Fruit fly (Drosophila melanogaster) whole organism, embryonic: Measurements from ENCODE around the gene CG6431.
A peak's percentile ranks its signal among the peaks of the same experiment; 100 is the strongest.

Experiments used
- Abd-B ChIP-seq: fragments of 200-800 bp; sonication (Bioruptor generic); optimal IDR thresholded peaks from 2 replicates; lab custom pipeline; 2018; ENCODE audit warnings: missing biosample characterization, mild to moderate bottlenecking, missing genetic modification characterization, moderate library complexity
- Aef1 ChIP-seq: fragments of 200-800 bp; sonication (Bioruptor generic); IDR thresholded peaks from 3 replicates; pipeline ENCODE4 v1.3.6; 2022; ENCODE audit warnings: missing biosample characterization, missing genetic modification characterization
- Blimp-1 ChIP-seq: fragments of 200-800 bp; sonication (Bioruptor generic); optimal IDR thresholded peaks from 3 replicates; lab custom pipeline; 2018; ENCODE audit warnings: missing biosample characterization, missing genetic modification characterization, mild to moderate bottlenecking, moderate library complexity, missing genetic modification reagents
- BtbVII ChIP-seq: fragments of 200-800 bp; sonication (Bioruptor generic); optimal IDR thresholded peaks from 3 replicates; lab custom pipeline; 2017; ENCODE audit warnings: missing biosample characterization, mild to moderate bottlenecking, missing genetic modification characterization
- CG10209 ChIP-seq: fragments of 200-800 bp; sonication (Bioruptor generic); optimal IDR thresholded peaks from 3 replicates; lab custom pipeline; 2017; ENCODE audit warnings: missing biosample characterization, mild to moderate bottlenecking, missing genetic modification characterization, missing genetic modification reagents
- CG10543 ChIP-seq: fragments of 200-800 bp; sonication (Bioruptor generic); optimal IDR thresholded peaks from 3 replicates; lab custom pipeline; 2017; ENCODE audit warnings: missing biosample characterization, mild to moderate bottlenecking, missing genetic modification characterization, moderate library complexity
- CG12219 ChIP-seq: fragments of 200-800 bp; sonication (Bioruptor generic); optimal IDR thresholded peaks from 3 replicates; lab custom pipeline; 2018; ENCODE audit warnings: missing biosample characterization, mild to moderate bottlenecking, missing genetic modification characterization
- CG13287 ChIP-seq: fragments of 200-800 bp; sonication (Bioruptor generic); IDR thresholded peaks from 2 replicates; pipeline ENCODE4 v1.3.6; 2022; ENCODE audit warnings: missing biosample characterization, missing genetic modification characterization; ENCODE audit not compliant: partially characterized antibody
- CG13296 ChIP-seq: fragments of 200-800 bp; sonication (Bioruptor generic); optimal IDR thresholded peaks from 3 replicates; lab custom pipeline; 2018; ENCODE audit warnings: missing biosample characterization, mild to moderate bottlenecking, missing genetic modification characterization
- CG13424 ChIP-seq: fragments of 200-800 bp; sonication (Bioruptor generic); optimal IDR thresholded peaks from 2 replicates; lab custom pipeline; 2019; ENCODE audit warnings: missing biosample characterization, mild to moderate bottlenecking, missing genetic modification characterization, moderate library complexity
- CG13894 ChIP-seq: fragments of 200-800 bp; sonication (Bioruptor generic); optimal IDR thresholded peaks from 3 replicates; lab custom pipeline; 2018; ENCODE audit warnings: missing biosample characterization, mild to moderate bottlenecking, missing genetic modification characterization, moderate library complexity
- CG17186 ChIP-seq: fragments of 200-800 bp; sonication (Bioruptor generic); optimal IDR thresholded peaks from 3 replicates; lab custom pipeline; 2017; ENCODE audit warnings: missing biosample characterization, missing genetic modification reagents, missing genetic modification characterization
- CG17385 ChIP-seq: fragments of 200-800 bp; sonication (Bioruptor generic); optimal IDR thresholded peaks from 3 replicates; lab custom pipeline; 2018; ENCODE audit warnings: missing biosample characterization, mild to moderate bottlenecking, missing genetic modification characterization
- CG17568 ChIP-seq: fragments of 200-800 bp; sonication (Bioruptor generic); optimal IDR thresholded peaks from 2 replicates; lab custom pipeline; 2018; ENCODE audit warnings: missing biosample characterization, mild to moderate bottlenecking, missing genetic modification characterization, moderate library complexity
- CG33557 ChIP-seq: fragments of 200-800 bp; sonication (Bioruptor generic); optimal IDR thresholded peaks from 2 replicates; lab custom pipeline; 2019; ENCODE audit warnings: missing biosample characterization, mild to moderate bottlenecking, missing genetic modification characterization, moderate library complexity
- CG34224 ChIP-seq: fragments of 200-800 bp; sonication (Bioruptor generic); IDR thresholded peaks from 3 replicates; pipeline ENCODE4 v1.3.6; 2022; ENCODE audit warnings: missing biosample characterization, missing genetic modification characterization; ENCODE audit not compliant: partially characterized antibody
- CG3995 ChIP-seq: fragments of 200-800 bp; sonication (Bioruptor generic); optimal IDR thresholded peaks from 3 replicates; lab custom pipeline; 2016; ENCODE audit warnings: missing biosample characterization, missing genetic modification characterization
- CG6765 ChIP-seq: fragments of 200-800 bp; sonication (Bioruptor generic); optimal IDR thresholded peaks from 3 replicates; lab custom pipeline; 2017; ENCODE audit warnings: missing biosample characterization, mild to moderate bottlenecking, missing genetic modification characterization
- CG6791 ChIP-seq: fragments of 200-800 bp; sonication (Bioruptor generic); IDR thresholded peaks from 3 replicates; pipeline ENCODE4 v1.3.6; 2022; ENCODE audit warnings: missing biosample characterization, missing genetic modification characterization; ENCODE audit not compliant: partially characterized antibody
- Chrac-16 ChIP-seq: fragments of 200-800 bp; sonication (Bioruptor generic); optimal IDR thresholded peaks from 3 replicates; lab custom pipeline; 2016; ENCODE audit warnings: missing biosample characterization, missing genetic modification characterization
- D ChIP-seq, 2 experiments: fragments of 200-800 bp in 1 of 2; fragments of >200 bp in 1 of 2; sonication (Bioruptor generic) in 1 of 2; optimal IDR thresholded peaks; 2 replicates in 1 of 2; 3 replicates in 1 of 2; lab custom pipeline; 2017; ENCODE audit warnings: mild to moderate bottlenecking in 1 of 2, missing biosample characterization in 1 of 2, missing genetic modification characterization in 1 of 2, missing genetic modification reagents in 1 of 2
- Dref ChIP-seq: fragments of 200-800 bp; sonication (Bioruptor generic); IDR thresholded peaks from 2 replicates; pipeline ENCODE4 v1.3.6; 2022; ENCODE audit warnings: missing biosample characterization, missing genetic modification characterization
- Ets65A ChIP-seq: fragments of 200-800 bp; sonication (Bioruptor generic); peaks from one replicate; lab custom pipeline; 2016; ENCODE audit warnings: missing biosample characterization, missing genetic modification characterization
- Fer1 ChIP-seq: fragments of 200-800 bp; sonication (Bioruptor generic); optimal IDR thresholded peaks from 2 replicates; lab custom pipeline; 2017; ENCODE audit warnings: missing biosample characterization, mild to moderate bottlenecking, missing genetic modification characterization
- HmgZ ChIP-seq: fragments of 200-800 bp; sonication (Bioruptor generic); optimal IDR thresholded peaks from 2 replicates; lab custom pipeline; 2018; ENCODE audit warnings: missing biosample characterization, mild to moderate bottlenecking, missing genetic modification characterization
- Jarid2 ChIP-seq: fragments of 200-800 bp; sonication (Bioruptor generic); optimal IDR thresholded peaks from 3 replicates; lab custom pipeline; 2017; ENCODE audit warnings: mild to moderate bottlenecking, missing biosample characterization, missing genetic modification reagents, missing genetic modification characterization
- MESR4 ChIP-seq: fragments of 200-800 bp; sonication (Bioruptor generic); optimal IDR thresholded peaks from 2 replicates; lab custom pipeline; 2018; ENCODE audit warnings: missing biosample characterization, mild to moderate bottlenecking, missing genetic modification characterization, moderate library complexity
- Max ChIP-seq: fragments of 200-800 bp; sonication (Bioruptor generic); optimal IDR thresholded peaks from 2 replicates; lab custom pipeline; 2016; ENCODE audit warnings: missing biosample characterization, mild to moderate bottlenecking, missing genetic modification characterization
- Myb ChIP-seq: fragments of 200-800 bp; sonication (Bioruptor generic); optimal IDR thresholded peaks from 2 replicates; lab custom pipeline; 2016; ENCODE audit warnings: missing biosample characterization, missing genetic modification characterization
- ato ChIP-seq: fragments of 200-800 bp; sonication (Bioruptor generic); IDR thresholded peaks from 2 replicates; pipeline ENCODE4 v1.3.6; 2022; ENCODE audit warnings: missing biosample characterization, missing genetic modification characterization; ENCODE audit not compliant: partially characterized antibody
- az2 ChIP-seq: fragments of 200-800 bp; sonication (Bioruptor generic); optimal IDR thresholded peaks from 3 replicates; lab custom pipeline; 2016; ENCODE audit warnings: missing biosample characterization, missing genetic modification characterization
- cas ChIP-seq: fragments of 200-800 bp; sonication (Bioruptor generic); IDR thresholded peaks from 2 replicates; pipeline ENCODE4 v1.3.6; 2022; ENCODE audit warnings: missing biosample characterization, missing genetic modification characterization
- ci ChIP-seq: fragments of 200-800 bp; sonication (Bioruptor generic); IDR thresholded peaks from 3 replicates; pipeline ENCODE4 v1.3.6; 2022; ENCODE audit warnings: missing biosample characterization, missing genetic modification characterization
- dati ChIP-seq: fragments of 200-800 bp; sonication (Bioruptor generic); IDR thresholded peaks from 2 replicates; pipeline ENCODE4 v1.3.6; 2022; ENCODE audit warnings: missing biosample characterization, missing genetic modification characterization
- dmrt11E ChIP-seq: fragments of 200-800 bp; sonication (Bioruptor generic); optimal IDR thresholded peaks from 3 replicates; lab custom pipeline; 2018; ENCODE audit warnings: missing biosample characterization, mild to moderate bottlenecking, missing genetic modification characterization, moderate library complexity
- emc ChIP-seq: fragments of 200-800 bp; sonication (Bioruptor generic); optimal IDR thresholded peaks from 2 replicates; lab custom pipeline; 2016; ENCODE audit warnings: missing biosample characterization, missing genetic modification characterization
- ems ChIP-seq: fragments of 200-800 bp; sonication (Bioruptor generic); optimal IDR thresholded peaks from 3 replicates; lab custom pipeline; 2016; ENCODE audit warnings: missing biosample characterization, missing genetic modification characterization
- esg ChIP-seq: fragments of 200-800 bp; sonication (Bioruptor generic); conservative IDR thresholded peaks from 2 replicates; pipeline ENCODE4 v1.3.6; 2022; ENCODE audit warnings: missing biosample characterization, missing genetic modification characterization
- gcm2 ChIP-seq: fragments of 200-800 bp; sonication (Bioruptor generic); optimal IDR thresholded peaks from 2 replicates; lab custom pipeline; 2016; ENCODE audit warnings: missing biosample characterization, missing genetic modification characterization
- gfzf ChIP-seq: fragments of 200-800 bp; sonication (Bioruptor generic); optimal IDR thresholded peaks from 2 replicates; lab custom pipeline; 2016; ENCODE audit warnings: missing biosample characterization, mild to moderate bottlenecking, missing genetic modification characterization, moderate library complexity
- h ChIP-seq: fragments of >200 bp; optimal IDR thresholded peaks from 2 replicates; lab custom pipeline; 2017
- hbn ChIP-seq: fragments of 200-800 bp; sonication (Bioruptor generic); IDR thresholded peaks from 2 replicates; pipeline ENCODE4 v1.3.6; 2022; ENCODE audit warnings: missing biosample characterization, missing genetic modification characterization; ENCODE audit not compliant: partially characterized antibody
- ken ChIP-seq: fragments of 200-800 bp; sonication (Bioruptor generic); IDR thresholded peaks from 3 replicates; pipeline ENCODE4 v1.3.6; 2022; ENCODE audit warnings: missing biosample characterization, missing genetic modification characterization
- lmd ChIP-seq: fragments of 200-800 bp; sonication (Bioruptor generic); IDR thresholded peaks from 2 replicates; pipeline ENCODE4 v1.3.6; 2022; ENCODE audit warnings: missing biosample characterization, missing genetic modification characterization
- odd ChIP-seq: fragments of 200-800 bp; sonication (Bioruptor generic); optimal IDR thresholded peaks from 2 replicates; lab custom pipeline; 2017; ENCODE audit warnings: missing biosample characterization, mild to moderate bottlenecking, missing genetic modification characterization
- pros ChIP-seq: fragments of 200-800 bp; sonication (Bioruptor generic); optimal IDR thresholded peaks from 3 replicates; lab custom pipeline; 2019; ENCODE audit warnings: missing biosample characterization, mild to moderate bottlenecking, missing genetic modification characterization, moderate library complexity
- scrt ChIP-seq: fragments of 200-800 bp; sonication (Bioruptor generic); optimal IDR thresholded peaks from 2 replicates; lab custom pipeline; 2018; ENCODE audit warnings: missing biosample characterization, mild to moderate bottlenecking, missing genetic modification characterization, moderate library complexity
- stwl ChIP-seq: fragments of 200-800 bp; sonication (Bioruptor generic); optimal IDR thresholded peaks from 3 replicates; lab custom pipeline; 2018; ENCODE audit warnings: missing biosample characterization, mild to moderate bottlenecking, missing genetic modification characterization, moderate library complexity
- wor ChIP-seq: fragments of 200-800 bp; sonication (Bioruptor generic); IDR thresholded peaks from 2 replicates; pipeline ENCODE4 v1.3.6; 2022; ENCODE audit warnings: missing biosample characterization, missing genetic modification characterization
- zen ChIP-seq: fragments of 200-800 bp; sonication (Bioruptor generic); optimal IDR thresholded peaks from 3 replicates; lab custom pipeline; 2018; ENCODE audit warnings: missing biosample characterization, mild to moderate bottlenecking, missing genetic modification characterization, moderate library complexity
- zfh1 ChIP-seq: fragments of 200-800 bp; sonication (Bioruptor generic); IDR thresholded peaks from 3 replicates; pipeline ENCODE4 v1.3.6; 2022; ENCODE audit warnings: missing biosample characterization, missing genetic modification characterization

CG6431 gene

dm6 chr2L:10743714-10744113 is 19.7 kb downstream of the CG6431 start, which contains the start of gene CG6729 (continued):
- TF ChIP-seq CG6791 (GFP tag; lab: Robert Waterston, UW) = peak; percentile 80
- no peak for TF ChIP-seq CG13424 (tag; lab: Kevin White, UChicago)
- no peak for TF ChIP-seq ato
- no peak for TF ChIP-seq CG17568 (GFP tag; lab: Kevin White, UChicago)
- TF ChIP-seq CG34224 (GFP tag; lab: Robert Waterston, UW) = peak; percentile 78
- no peak for TF ChIP-seq lmd (GFP tag; lab: Robert Waterston, UW)
- TF ChIP-seq CG13296 = no peak
- TF ChIP-seq CG12219 (GFP tag; lab: Kevin White, UChicago) = no peak
- TF ChIP-seq cas = no peak
- peak; percentile 32 for TF ChIP-seq HmgZ (tag; lab: Kevin White, UChicago)
- no peak for TF ChIP-seq CG17186 (GFP tag; lab: Kevin White, UChicago)
- TF ChIP-seq Chrac-16 (GFP tag; lab: Kevin White, UChicago) = no peak
- TF ChIP-seq pros (GFP tag; lab: Kevin White, UChicago) = no peak
- TF ChIP-seq CG33557 (GFP tag; lab: Kevin White, UChicago) = no peak
- TF ChIP-seq dati (GFP tag; lab: Robert Waterston, UW) = no peak
- peak; percentile 81 for TF ChIP-seq hbn (GFP tag; lab: Robert Waterston, UW)
- no peak for TF ChIP-seq Max (GFP tag; lab: Kevin White, UChicago)
- TF ChIP-seq stwl (tag; lab: Kevin White, UChicago) = peak; percentile 58
- no peak for TF ChIP-seq dmrt11E
- no peak for TF ChIP-seq gcm2 (GFP tag; lab: Kevin White, UChicago)
- no peak for TF ChIP-seq h (lab: Kevin White, UChicago)
- no peak for TF ChIP-seq ken
- no peak for TF ChIP-seq CG10543 (GFP tag; lab: Kevin White, UChicago)
- no peak for TF ChIP-seq CG10209 (GFP tag; lab: Kevin White, UChicago)
- no peak for TF ChIP-seq zen (tag; lab: Kevin White, UChicago)
- no peak for TF ChIP-seq Aef1
- TF ChIP-seq CG17385 (GFP tag; lab: Kevin White, UChicago) = no peak
- peak; percentile 83 for TF ChIP-seq CG13287 (GFP tag; lab: Robert Waterston, UW)
- no peak for TF ChIP-seq Jarid2 (GFP tag; lab: Kevin White, UChicago)
- no peak for TF ChIP-seq scrt
- TF ChIP-seq Dref (GFP tag; lab: Robert Waterston, UW) = peak; percentile 84
- no peak for TF ChIP-seq CG13894 (tag; lab: Kevin White, UChicago)
- no peak for TF ChIP-seq ci (GFP tag; lab: Robert Waterston, UW)
- no peak for TF ChIP-seq az2 (GFP tag; lab: Kevin White, UChicago)
- TF ChIP-seq ems (GFP tag; lab: Kevin White, UChicago) = no peak
- TF ChIP-seq esg (GFP tag; lab: Robert Waterston, UW) = no peak
- TF ChIP-seq gfzf (GFP tag; lab: Kevin White, UChicago) = peak; percentile 19
- TF ChIP-seq D (optimal IDR thresholded peaks at IDR 0.05; lab: Kevin White, UChicago) = no peak
- TF ChIP-seq D (GFP tag; optimal IDR thresholded peaks at IDR 0.05; lab: Kevin White, UChicago) = no peak
- TF ChIP-seq odd = no peak
- no peak for TF ChIP-seq BtbVII (GFP tag; lab: Kevin White, UChicago)
- peak; percentile 43 for TF ChIP-seq MESR4 (GFP tag; lab: Kevin White, UChicago)
- peak; percentile 91 for TF ChIP-seq Myb (GFP tag; lab: Kevin White, UChicago)
- no peak for TF ChIP-seq wor
- no peak for TF ChIP-seq CG6765 (GFP tag; lab: Kevin White, UChicago)
- peak; percentile 18 for TF ChIP-seq Fer1
- no peak for TF ChIP-seq Ets65A (GFP tag; lab: Kevin White, UChicago)
- no peak for TF ChIP-seq Blimp-1 (GFP tag; lab: Kevin White, UChicago)
- no peak for TF ChIP-seq CG3995 (GFP tag; lab: Kevin White, UChicago)
- TF ChIP-seq zfh1 (GFP tag; lab: Robert Waterston, UW) = no peak
- TF ChIP-seq emc (GFP tag; lab: Kevin White, UChicago) = no peak
- TF ChIP-seq Abd-B (GFP tag; lab: Kevin White, UChicago) = no peak
